Worm (Caenorhabditis elegans): Measurements from ENCODE around the gene R05A10.2.

DNA sequence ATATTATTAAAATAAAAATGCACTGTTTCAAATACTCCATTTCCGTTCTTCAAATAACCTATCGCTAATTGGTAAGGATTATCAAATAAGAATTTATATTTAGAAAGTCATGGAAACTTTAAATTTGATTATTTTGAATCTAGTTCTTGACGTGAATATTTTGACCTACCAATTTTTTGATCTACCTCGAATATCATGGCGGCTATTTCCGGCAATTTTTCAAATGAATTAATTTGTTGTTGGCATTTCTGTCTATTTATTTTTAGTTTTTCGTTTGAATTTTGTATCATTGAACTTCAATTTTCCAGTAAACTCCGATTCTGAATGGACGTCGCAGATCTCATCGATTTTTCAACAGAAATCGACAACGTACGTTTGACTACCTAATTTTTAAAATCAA lies 26.1 kb downstream of the R05A10.2 start, which contains the start of gene F02H6.3:
- TF ChIP-seq sptf-1 (tag; optimal IDR thresholded peaks at IDR 0.05) (no peak), ceh-39 (tag; optimal IDR thresholded peaks at IDR 0.05) (no peak), ztf-11 (tag; optimal IDR thresholded peaks at IDR 0.05) (no peak), hlh-1 (tag; optimal IDR thresholded peaks at IDR 0.05) (no peak), unc-62 (GFP tag; optimal IDR thresholded peaks at IDR 0.05) (no peak), ham-2 (GFP tag; optimal IDR thresholded peaks at IDR 0.05) (no peak), mep-1 (tag; optimal IDR thresholded peaks at IDR 0.05) (no peak), nhr-76 (tag; optimal IDR thresholded peaks at IDR 0.05) (no peak), snpc-4 (tag; optimal IDR thresholded peaks at IDR 0.05) (no peak), nhr-237 (tag; optimal IDR thresholded peaks at IDR 0.05) (no peak)
